Worm (Caenorhabditis elegans) whole organism, young adult: ENCODE measurements around the gene nsph-3.1.

Experiments used
- C17E4.6 ChIP-seq: fragments of 200-800 bp; sonication (Bioruptor generic); IDR thresholded peaks from 2 replicates; pipeline ENCODE4 v1.3.6; 2022; ENCODE audit warnings: missing genetic modification reagents, missing genetic modification characterization, missing compliant biosample characterization
- D2030.7 ChIP-seq: fragments of 200-800 bp; sonication (Bioruptor generic); IDR thresholded peaks from 2 replicates; pipeline ENCODE4 v1.3.6; 2022; ENCODE audit warnings: missing genetic modification reagents, missing genetic modification characterization, missing compliant biosample characterization
- F23B12.7 ChIP-seq: sonication (generic microtip); optimal IDR thresholded peaks from 2 replicates; lab custom pipeline; 2017; ENCODE audit warnings: missing genetic modification characterization, mild to moderate bottlenecking, missing compliant biosample characterization, antibody characterized with exemption, moderate library complexity; ENCODE audit not compliant: insufficient read depth
- F52B5.7 ChIP-seq: sonication (generic microtip); optimal IDR thresholded peaks from 2 replicates; lab custom pipeline; 2016; ENCODE audit warnings: mild to moderate bottlenecking, missing genetic modification characterization, missing compliant biosample characterization
- K12H6.12 ChIP-seq: fragments of 200-800 bp; sonication (Bioruptor generic); optimal IDR thresholded peaks from 2 replicates; lab custom pipeline; 2018; ENCODE audit warnings: mild to moderate bottlenecking, missing genetic modification characterization, missing compliant biosample characterization
- Y53G8AR.9 ChIP-seq: fragments of 200-800 bp; sonication (Bioruptor generic); conservative IDR thresholded peaks from 2 replicates; pipeline ENCODE4 v1.3.6; 2022; ENCODE audit warnings: missing genetic modification reagents, missing genetic modification characterization, missing compliant biosample characterization
- Y56A3A.18 ChIP-seq: fragments of 200-800 bp; sonication (Bioruptor generic); IDR thresholded peaks from 2 replicates; pipeline ENCODE4 v1.3.6; 2022; ENCODE audit warnings: missing genetic modification reagents, missing genetic modification characterization, missing compliant biosample characterization
- Y67H2A.10 ChIP-seq: fragments of 200-800 bp; sonication (Bioruptor generic); conservative IDR thresholded peaks from 2 replicates; pipeline ENCODE4 v1.3.6; 2022; ENCODE audit warnings: missing genetic modification reagents, missing genetic modification characterization, missing compliant biosample characterization
- ZK185.1 ChIP-seq: sonication (generic microtip); optimal IDR thresholded peaks from 2 replicates; lab custom pipeline; 2016; ENCODE audit warnings: mild to moderate bottlenecking, missing genetic modification characterization, missing compliant biosample characterization; ENCODE audit not compliant: poor library complexity, severe bottlenecking
- atf-7 ChIP-seq: sonication (generic microtip); optimal IDR thresholded peaks from 2 replicates; lab custom pipeline; 2017; ENCODE audit warnings: mild to moderate bottlenecking, missing genetic modification characterization, missing compliant biosample characterization
- attf-5 ChIP-seq: fragments of 200-800 bp; sonication (Bioruptor generic); optimal IDR thresholded peaks from 2 replicates; lab custom pipeline; 2018; ENCODE audit warnings: mild to moderate bottlenecking, missing genetic modification characterization, missing compliant biosample characterization
- ccch-3 ChIP-seq: fragments of 200-800 bp; sonication (Bioruptor generic); optimal IDR thresholded peaks from 2 replicates; lab custom pipeline; 2018; ENCODE audit warnings: mild to moderate bottlenecking, missing genetic modification characterization, missing compliant biosample characterization
- cebp-2 ChIP-seq: fragments of 200-800 bp; sonication (Bioruptor generic); IDR thresholded peaks from 2 replicates; pipeline ENCODE4 v1.3.6; 2022; ENCODE audit warnings: missing genetic modification characterization, missing compliant biosample characterization
- ets-4 ChIP-seq: fragments of 200-800 bp; sonication (Bioruptor generic); optimal IDR thresholded peaks from 2 replicates; lab custom pipeline; 2018; ENCODE audit warnings: mild to moderate bottlenecking, missing genetic modification characterization, missing compliant biosample characterization
- fkh-3 ChIP-seq: sonication (generic microtip); optimal IDR thresholded peaks from 2 replicates; lab custom pipeline; 2016; ENCODE audit warnings: mild to moderate bottlenecking, missing genetic modification characterization, missing compliant biosample characterization
- him-1 ChIP-seq: sonication (generic microtip); optimal IDR thresholded peaks from 2 replicates; lab custom pipeline; 2016; ENCODE audit warnings: missing genotype, missing genetic modification reagents, missing genetic modification characterization, missing compliant biosample characterization
- hmg-20 ChIP-seq: fragments of 200-800 bp; sonication (Bioruptor generic); IDR thresholded peaks from 2 replicates; pipeline ENCODE4 v1.3.6; 2022; ENCODE audit warnings: missing genetic modification reagents, missing genetic modification characterization, missing compliant biosample characterization
- hrde-1 ChIP-seq: sonication (generic microtip); optimal IDR thresholded peaks from 2 replicates; lab custom pipeline; 2016; ENCODE audit warnings: missing genetic modification characterization, mild to moderate bottlenecking, missing compliant biosample characterization, moderate library complexity, missing genotype, missing genetic modification reagents, borderline replicate concordance
- lag-1 ChIP-seq: fragments of 200-800 bp; sonication (Bioruptor generic); IDR thresholded peaks from 2 replicates; pipeline ENCODE4 v1.3.6; 2022; ENCODE audit warnings: missing genetic modification reagents, missing genetic modification characterization, missing compliant biosample characterization
- let-607 ChIP-seq, 2 experiments: fragments of 200-800 bp in 1 of 2; sonication (Bioruptor generic) in 1 of 2; sonication (generic microtip) in 1 of 2; optimal IDR thresholded peaks; 2 replicates each; lab custom pipeline; 2016 to 2018; ENCODE audit warnings: mild to moderate bottlenecking in 2 of 2, missing compliant biosample characterization in 2 of 2, missing genetic modification characterization in 2 of 2, moderate library complexity in 2 of 2, missing genotype in 1 of 2
- lin-35 ChIP-seq, 3 experiments: fragments of 150-350 bp in 2 of 3; sonication (generic microtip) in 1 of 3; optimal IDR thresholded peaks; 2 replicates each; lab custom pipeline; 2014 to 2018; ENCODE audit warnings: missing biosample characterization in 3 of 3, missing genetic modification characterization in 3 of 3, missing genetic modification reagents in 3 of 3
- lin-54 ChIP-seq: fragments of 200-800 bp; sonication (Bioruptor generic); optimal IDR thresholded peaks from 2 replicates; lab custom pipeline; 2018; ENCODE audit warnings: mild to moderate bottlenecking, missing genetic modification characterization, missing compliant biosample characterization
- lsy-27 ChIP-seq: sonication (generic microtip); optimal IDR thresholded peaks from 2 replicates; lab custom pipeline; 2017; ENCODE audit warnings: missing genetic modification characterization, mild to moderate bottlenecking, missing compliant biosample characterization, antibody characterized with exemption, missing genotype, borderline replicate concordance; ENCODE audit not compliant: insufficient read depth
- madf-10 ChIP-seq: sonication (generic microtip); optimal IDR thresholded peaks from 2 replicates; lab custom pipeline; 2016; ENCODE audit warnings: mild to moderate bottlenecking, missing genetic modification characterization, missing compliant biosample characterization
- mcd-1 ChIP-seq: fragments of 200-800 bp; sonication (Bioruptor generic); IDR thresholded peaks from 2 replicates; pipeline ENCODE4 v1.3.6; 2022; ENCODE audit warnings: missing genetic modification reagents, missing genetic modification characterization, missing compliant biosample characterization
- mel-28 ChIP-seq: sonication (generic microtip); optimal IDR thresholded peaks from 2 replicates; lab custom pipeline; 2016; ENCODE audit warnings: borderline replicate concordance, mild to moderate bottlenecking, missing genetic modification characterization, missing compliant biosample characterization
- mes-4 ChIP-seq: sonication (generic microtip); optimal IDR thresholded peaks from 2 replicates; lab custom pipeline; 2016; ENCODE audit warnings: missing genotype, missing genetic modification characterization, missing compliant biosample characterization
- mxl-1 ChIP-seq: sonication (generic microtip); optimal IDR thresholded peaks from 2 replicates; lab custom pipeline; 2016; ENCODE audit warnings: missing genetic modification characterization, missing compliant biosample characterization
- nhr-179 ChIP-seq: sonication (generic microtip); optimal IDR thresholded peaks from 2 replicates; lab custom pipeline; 2016; ENCODE audit warnings: mild to moderate bottlenecking, missing genetic modification characterization, missing compliant biosample characterization
- nhr-80 ChIP-seq: sonication (generic microtip); optimal IDR thresholded peaks from 2 replicates; lab custom pipeline; 2016; ENCODE audit warnings: missing genetic modification characterization, missing compliant biosample characterization
- pbrm-1 ChIP-seq: fragments of 200-800 bp; sonication (Bioruptor generic); IDR thresholded peaks from 2 replicates; pipeline ENCODE4 v1.3.6; 2022; ENCODE audit warnings: missing genetic modification reagents, missing genetic modification characterization, missing compliant biosample characterization
- repo-1 ChIP-seq: sonication (generic microtip); optimal IDR thresholded peaks from 2 replicates; lab custom pipeline; 2017; ENCODE audit warnings: mild to moderate bottlenecking, missing genetic modification characterization, missing compliant biosample characterization
- snpc-1.3 ChIP-seq: sonication (generic microtip); optimal IDR thresholded peaks from 2 replicates; lab custom pipeline; 2017; ENCODE audit warnings: missing genetic modification characterization, mild to moderate bottlenecking, missing compliant biosample characterization, antibody characterized with exemption, moderate library complexity, missing genotype, missing genetic modification reagents; ENCODE audit not compliant: insufficient read depth
- tbp1 ChIP-seq: fragments of 200-800 bp; sonication (Bioruptor generic); optimal IDR thresholded peaks from 2 replicates; lab custom pipeline; 2018; ENCODE audit warnings: mild to moderate bottlenecking, missing genetic modification characterization, missing compliant biosample characterization
- unc-130 ChIP-seq: sonication (generic microtip); optimal IDR thresholded peaks from 2 replicates; lab custom pipeline; 2016; ENCODE audit warnings: missing genetic modification reagents, missing genetic modification characterization, missing compliant biosample characterization
- ztf-18 ChIP-seq: sonication (generic microtip); optimal IDR thresholded peaks from 2 replicates; lab custom pipeline; 2016; ENCODE audit warnings: missing genotype, mild to moderate bottlenecking, missing genetic modification characterization, missing compliant biosample characterization
- ztf-22 ChIP-seq: fragments of 200-800 bp; sonication (Bioruptor generic); optimal IDR thresholded peaks from 2 replicates; lab custom pipeline; 2018; ENCODE audit warnings: mild to moderate bottlenecking, missing genetic modification characterization, moderate library complexity, missing compliant biosample characterization
- ztf-28 ChIP-seq: fragments of 200-800 bp; sonication (Bioruptor generic); IDR thresholded peaks from 2 replicates; pipeline ENCODE4 v1.3.6; 2022; ENCODE audit warnings: missing genetic modification reagents, missing genetic modification characterization, missing compliant biosample characterization

nsph-3.1 gene

DNA sequence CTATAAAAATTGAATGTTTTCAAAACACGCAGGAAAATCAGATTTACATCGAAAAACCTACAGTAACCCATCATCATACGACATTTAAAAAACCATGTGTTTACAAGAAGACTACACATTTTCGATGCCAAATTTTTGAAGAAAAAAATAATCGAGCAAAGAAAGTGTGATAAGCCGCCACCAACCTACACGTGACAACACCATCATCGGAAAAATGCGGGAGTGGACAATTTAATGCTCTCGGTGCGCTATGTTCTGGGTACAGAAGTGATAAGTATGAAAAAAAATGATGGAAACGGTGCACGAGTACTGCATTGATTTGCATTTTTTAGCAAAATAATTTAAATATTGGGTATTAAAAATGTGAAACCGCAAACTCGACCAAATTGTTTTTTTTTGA lies 15.1 kb downstream of the nsph-3.1 start:
- peak; percentile 57 for TF ChIP-seq nhr-80 (tag; lab: Kevin White, UChicago)
- no peak for TF ChIP-seq Y53G8AR.9 (GFP tag; lab: Robert Waterston, UW)
- no peak for TF ChIP-seq ZK185.1 (tag; lab: Kevin White, UChicago)
- TF ChIP-seq mxl-1 (tag; lab: Kevin White, UChicago): no peak
- no peak for TF ChIP-seq atf-7 (tag; lab: Kevin White, UChicago)
- no peak for TF ChIP-seq tbp1 (GFP tag; lab: Kevin White, UChicago)
- TF ChIP-seq, all 124 proteins: peak for 1

DNA sequence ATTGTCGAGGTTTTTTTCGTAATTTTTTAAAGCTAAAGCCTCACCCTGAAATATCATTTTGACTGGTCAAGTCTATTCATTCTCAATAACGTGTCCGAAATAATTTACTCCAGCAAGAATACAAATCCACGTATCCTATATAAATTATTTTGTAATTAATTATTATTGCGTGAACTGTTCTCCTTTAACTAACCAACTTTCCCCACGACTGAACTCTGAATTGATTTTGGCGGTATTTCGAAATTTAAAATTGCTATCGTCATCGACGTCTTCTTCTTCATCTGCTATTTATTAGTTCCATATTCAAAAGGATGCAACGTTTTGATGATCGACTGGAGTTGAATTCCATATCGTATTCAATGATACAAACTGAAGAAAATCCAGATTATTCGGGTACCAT lies 16.7 kb downstream of the nsph-3.1 start, which contains the start of the genes aqp-3 and Y69E1A.8:
aqp-3 (minus strand) TSS at position 101 of the 400 bp plus-strand sequence.
Y69E1A.8 (plus strand) TSS at position 246 of the 400 bp plus-strand sequence.
- TF ChIP-seq madf-10 (tag; lab: Kevin White, UChicago) (no peak), D2030.7 (GFP tag; lab: Robert Waterston, UW) (no peak), mcd-1 (GFP tag; lab: Robert Waterston, UW) (no peak), Y56A3A.18 (no peak), K12H6.12 (tag; lab: Kevin White, UChicago) (no peak), lsy-27 (tag; lab: Kevin White, UChicago) (no peak), lin-54 (GFP tag; lab: Kevin White, UChicago) (no peak), Y67H2A.10 (GFP tag; lab: Robert Waterston, UW) (no peak), mel-28 (no peak), unc-130 (no peak), hrde-1 (tag; lab: Kevin White, UChicago) (no peak), mes-4 (no peak), fkh-3 (tag; lab: Kevin White, UChicago) (no peak), ccch-3 (no peak), hmg-20 (GFP tag; lab: Robert Waterston, UW) (no peak), repo-1 (tag; lab: Kevin White, UChicago) (no peak), lag-1 (GFP tag; lab: Robert Waterston, UW) (no peak), nhr-179 (tag; lab: Kevin White, UChicago) (no peak), atf-7 (tag; lab: Kevin White, UChicago) (no peak), C17E4.6 (no peak)
- TF ChIP-seq, all 124 proteins: peak for 0

DNA sequence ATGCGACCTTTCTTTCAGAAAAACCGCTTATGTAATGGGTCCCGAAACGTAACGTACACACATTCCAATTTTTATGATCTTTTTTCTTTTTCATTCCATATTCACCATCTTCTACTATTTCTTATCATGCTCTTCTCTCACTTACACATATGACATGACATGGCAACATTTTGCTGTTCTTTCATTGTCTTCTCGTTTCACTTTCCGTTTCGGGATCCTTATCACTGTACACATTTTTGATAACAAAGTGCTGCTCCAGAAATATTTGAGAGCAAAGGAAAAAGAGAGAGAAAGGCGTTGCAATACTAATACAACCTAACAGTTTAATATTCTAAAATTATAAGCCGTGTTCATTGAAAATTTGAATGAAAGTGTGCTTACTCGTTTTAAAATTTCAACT lies 20.7 kb downstream of the nsph-3.1 start:
- TF ChIP-seq cebp-2 (GFP tag; lab: Robert Waterston, UW): no peak
- TF ChIP-seq atf-7 (tag; lab: Kevin White, UChicago): no peak
- TF ChIP-seq attf-5 (GFP tag; lab: Kevin White, UChicago): no peak
- peak; percentile 45 for TF ChIP-seq ztf-22 (GFP tag; lab: Kevin White, UChicago)
- TF ChIP-seq snpc-1.3: no peak
- peak; percentile 97 for TF ChIP-seq nhr-80 (tag; lab: Kevin White, UChicago)
- TF ChIP-seq ets-4 (GFP tag; lab: Kevin White, UChicago): peak; percentile 77
- TF ChIP-seq F23B12.7 (tag; lab: Kevin White, UChicago): no peak
- no peak for TF ChIP-seq F52B5.7
- peak; percentile 34 to 66 for TF ChIP-seq let-607 (tag; optimal IDR thresholded peaks at IDR 0.05; lab: Kevin White, UChicago)
- TF ChIP-seq pbrm-1 (GFP tag; lab: Robert Waterston, UW): no peak
- no peak for TF ChIP-seq him-1 (tag; lab: Kevin White, UChicago)
- TF ChIP-seq ztf-18: no peak
- no peak for TF ChIP-seq lin-35 (GFP tag; optimal IDR thresholded peaks at IDR 0.05; lab: Kevin White, UChicago)
- TF ChIP-seq ztf-28 (GFP tag; lab: Robert Waterston, UW): no peak
